Fruit fly (Drosophila melanogaster) Kc167 (cell line): Measurements from ENCODE around the gene ATPsynG.

Experiments
- Myc ChIP-seq: fragments of >200 bp; optimal IDR thresholded peaks from 2 replicates; lab custom pipeline; 2017; ENCODE audit warnings: missing external identifiers
- Sin3A ChIP-seq: fragments of >200 bp; optimal IDR thresholded peaks from 2 replicates; lab custom pipeline; 2018; ENCODE audit warnings: missing external identifiers
- h ChIP-seq: fragments of >200 bp; optimal IDR thresholded peaks from 3 replicates; lab custom pipeline; 2018; ENCODE audit warnings: missing external identifiers
- insv ChIP-seq: fragments of >200 bp; optimal IDR thresholded peaks from 3 replicates; lab custom pipeline; 2018; ENCODE audit warnings: missing external identifiers
- psq ChIP-seq: fragments of >200 bp; optimal IDR thresholded peaks from 2 replicates; lab custom pipeline; 2017; ENCODE audit warnings: missing external identifiers
- ttk ChIP-seq: sonication (Bioruptor generic); optimal IDR thresholded peaks from 2 replicates; lab custom pipeline; 2017; ENCODE audit warnings: missing external identifiers

ATPsynG gene

DNA sequence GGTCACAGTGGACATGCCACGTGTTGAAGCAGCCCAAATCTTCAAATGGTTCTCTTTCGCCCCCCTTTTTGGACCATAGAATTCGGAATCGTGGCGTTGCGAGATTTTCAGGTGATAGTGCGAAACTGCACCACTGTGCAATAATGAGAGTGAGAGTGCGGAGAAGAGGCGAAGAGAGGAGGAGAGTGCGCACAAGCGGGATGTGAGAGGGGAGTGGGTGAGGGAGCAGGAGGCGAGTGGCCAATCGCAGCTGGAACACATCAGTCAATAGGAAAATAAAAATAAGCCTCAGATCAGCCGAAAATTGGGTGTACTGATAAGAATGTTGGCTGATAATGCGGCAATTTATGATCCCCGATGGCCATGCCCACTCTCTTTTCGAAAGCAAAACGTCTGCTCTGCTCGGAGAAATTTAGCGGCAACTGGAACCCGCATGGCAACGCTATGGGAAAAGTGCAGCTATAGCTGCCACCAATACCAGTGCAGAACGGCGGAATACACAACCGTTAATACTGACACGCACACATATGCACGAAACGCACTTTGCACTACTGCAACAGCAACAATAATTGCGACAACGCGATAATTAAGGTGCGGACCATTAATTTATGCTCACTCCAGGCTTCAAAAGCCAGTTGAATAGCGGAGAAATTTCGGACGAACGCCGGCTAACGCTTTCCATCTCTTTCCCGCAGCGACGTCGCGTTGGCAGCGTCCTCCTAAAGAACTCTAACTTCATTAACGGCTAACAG, 8.8 kb downstream of the ATPsynG start:
- TF ChIP-seq psq (lab: Kevin White, UChicago) (no peak), Myc (lab: Kevin White, UChicago) (no peak), h (no peak), Sin3A (lab: Kevin White, UChicago) (no peak), ttk (lab: Kevin White, UChicago) (no peak), insv (lab: Kevin White, UChicago) (no peak)

DNA sequence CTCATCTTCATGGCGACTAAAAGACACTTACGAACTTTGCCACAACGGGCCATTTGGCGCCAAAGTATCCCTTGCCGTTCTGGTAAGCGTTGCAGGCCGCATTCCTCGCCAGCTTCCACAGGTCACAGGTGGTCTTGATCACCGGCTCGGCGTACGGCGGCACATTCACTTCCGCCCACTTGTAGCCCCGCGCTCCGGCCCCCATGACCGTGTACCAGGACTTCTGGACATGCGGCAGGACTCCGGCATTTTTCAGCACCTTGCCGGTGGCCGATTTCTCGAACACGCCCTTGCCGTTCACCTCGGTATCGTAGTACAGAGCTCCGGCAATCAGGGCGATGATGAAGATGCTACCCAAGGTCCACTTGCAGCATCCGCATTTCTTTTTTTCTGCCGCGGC, 10.2 kb downstream of the ATPsynG start:
- TF ChIP-seq psq (lab: Kevin White, UChicago), result no peak
- TF ChIP-seq Sin3A (lab: Kevin White, UChicago), result no peak
- no peak for TF ChIP-seq insv (lab: Kevin White, UChicago)
- no peak for TF ChIP-seq ttk (lab: Kevin White, UChicago)
- no peak for TF ChIP-seq h
- TF ChIP-seq Myc (lab: Kevin White, UChicago), result no peak

DNA sequence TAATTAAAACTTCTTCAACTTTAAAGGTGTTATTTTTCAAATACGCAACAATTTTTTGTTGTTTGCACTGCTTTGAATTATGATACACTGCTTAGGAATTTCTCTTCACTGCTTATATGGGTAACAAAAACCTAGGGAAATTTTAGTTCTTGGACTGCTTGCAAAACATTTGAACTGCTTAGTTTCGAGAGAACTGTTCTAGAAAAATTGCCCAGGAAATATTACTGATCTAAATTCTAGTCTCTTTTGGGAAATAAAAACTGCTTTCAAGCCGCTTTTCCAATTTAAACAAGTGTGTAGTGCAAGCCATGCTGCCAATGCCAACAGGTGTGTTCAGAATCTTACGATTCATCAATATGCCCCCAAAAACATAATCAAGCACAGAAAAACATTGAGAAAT, 11.7 kb downstream of the ATPsynG start:
- TF ChIP-seq psq (lab: Kevin White, UChicago), result no peak
- no peak for TF ChIP-seq ttk (lab: Kevin White, UChicago)
- no peak for TF ChIP-seq insv (lab: Kevin White, UChicago)
- TF ChIP-seq Sin3A (lab: Kevin White, UChicago), result no peak
- no peak for TF ChIP-seq Myc (lab: Kevin White, UChicago)
- no peak for TF ChIP-seq h

DNA sequence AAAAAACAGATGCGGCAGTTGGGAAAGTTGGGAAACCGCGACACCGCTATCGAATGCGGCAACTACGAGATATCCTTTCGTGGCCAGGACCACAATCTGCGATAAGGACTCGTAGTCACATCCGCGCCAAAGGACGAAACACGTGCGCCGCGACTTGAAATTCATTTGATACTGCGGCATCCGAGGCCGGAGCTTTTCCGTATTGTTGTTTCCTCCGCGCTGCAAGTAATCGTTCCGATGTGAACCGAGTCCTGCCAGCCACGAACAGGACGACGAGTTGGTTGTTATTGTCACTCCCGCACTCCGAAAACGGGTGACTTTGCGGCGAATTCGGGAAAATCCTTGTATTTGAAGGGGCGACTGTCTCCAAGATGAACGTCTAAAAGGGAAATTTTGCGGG, 12.2 kb downstream of the ATPsynG start, which contains the start of gene dpr2:
TSS of gene dpr2 (minus strand) at position 175 of the 400 bp plus-strand sequence.
- no peak for TF ChIP-seq Sin3A (lab: Kevin White, UChicago)
- no peak for TF ChIP-seq insv (lab: Kevin White, UChicago)
- TF ChIP-seq h, result no peak
- no peak for TF ChIP-seq psq (lab: Kevin White, UChicago)

DNA sequence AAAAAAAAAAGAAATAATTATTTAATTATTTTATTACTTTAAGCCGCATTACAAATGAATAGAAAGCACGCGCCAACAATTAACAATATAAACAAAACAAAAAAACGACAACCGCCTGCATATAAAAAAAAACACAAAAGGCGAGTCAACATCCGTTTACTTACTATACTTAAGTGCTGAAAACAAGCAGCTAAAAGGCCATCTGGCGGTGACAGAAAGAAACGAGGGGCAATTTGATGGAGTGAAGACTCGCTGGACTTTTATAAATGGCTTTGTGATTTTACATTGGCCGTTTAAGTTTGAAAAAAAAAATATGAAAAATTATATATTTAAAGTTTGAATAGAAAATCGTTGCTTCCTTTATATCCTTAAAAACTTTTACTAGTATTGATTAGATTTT, 36.0 kb downstream of the ATPsynG start:
- no peak for TF ChIP-seq Myc (lab: Kevin White, UChicago)
- no peak for TF ChIP-seq h
- TF ChIP-seq ttk (lab: Kevin White, UChicago), result no peak
- no peak for TF ChIP-seq Sin3A (lab: Kevin White, UChicago)
- TF ChIP-seq insv (lab: Kevin White, UChicago), result no peak
- no peak for TF ChIP-seq psq (lab: Kevin White, UChicago)

DNA sequence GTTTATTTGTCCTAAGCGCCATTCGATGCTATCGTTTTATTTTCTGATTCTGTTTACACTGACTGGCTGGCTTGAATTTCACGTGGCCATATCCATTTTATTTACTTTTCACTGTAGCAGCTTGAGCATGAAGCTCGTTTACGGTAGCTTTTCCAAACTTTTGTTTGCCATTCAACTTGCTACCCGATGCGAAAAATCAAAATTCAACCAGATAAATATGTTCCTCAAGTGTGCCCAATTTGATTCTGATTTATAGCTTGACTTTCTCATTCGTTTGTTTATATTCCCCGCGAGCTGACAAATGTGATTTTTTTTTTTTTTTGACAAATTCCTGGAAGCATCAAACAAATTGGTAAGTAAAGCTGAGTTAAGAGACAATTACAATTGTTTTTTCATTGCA, 39.8 kb downstream of the ATPsynG start, which contains the start of gene CG14072:
TSS of gene CG14072 (plus strand) at position 301 of the 400 bp plus-strand sequence.
- no peak for TF ChIP-seq Sin3A (lab: Kevin White, UChicago)
- no peak for TF ChIP-seq psq (lab: Kevin White, UChicago)
- no peak for TF ChIP-seq Myc (lab: Kevin White, UChicago)
- no peak for TF ChIP-seq ttk (lab: Kevin White, UChicago)
- no peak for TF ChIP-seq h
- TF ChIP-seq insv (lab: Kevin White, UChicago), result no peak
